Fruit fly (Drosophila melanogaster): Measurements from ENCODE around the gene Sfp36F.

The Sfp36F gene

dm6 chr2L:18328737-18329136 lies 36.4 kb downstream of the Sfp36F start (continued):
- TF ChIP-seq oc (tag; optimal IDR thresholded peaks at IDR 0.05) (peak; percentile 21), ap (GFP tag; IDR thresholded peaks at IDR 0.05) (peak; percentile 46; the same call in 1 of the 2 replicates), lmd (GFP tag; IDR thresholded peaks at IDR 0.05) (peak; percentile 60; the same call in 1 of the 2 replicates), Sox102F (GFP tag; optimal IDR thresholded peaks at IDR 0.05) (peak; percentile 77), az2 (GFP tag; optimal IDR thresholded peaks at IDR 0.05) (peak; percentile 29), ase (GFP tag; IDR thresholded peaks at IDR 0.05) (0 out of 3 replicates have a peak, but pooled peaks have one; percentile 48), CG12071 (GFP tag; optimal IDR thresholded peaks at IDR 0.05) (peak; percentile 33), Gug (GFP tag; IDR thresholded peaks at IDR 0.05) (0 out of 4 replicates have a peak, but pooled peaks have one; percentile 32), lilli (GFP tag; optimal IDR thresholded peaks at IDR 0.05) (peak; percentile 14), MTF-1 (GFP tag; optimal IDR thresholded peaks at IDR 0.05; ENCODE audit: borderline replicate concordance) (no peak), CG11695 (GFP tag; IDR thresholded peaks at IDR 0.05) (0 out of 3 replicates have a peak, but pooled peaks have one; percentile 32), Rfx (GFP tag; IDR thresholded peaks at IDR 0.05) (peak; percentile 66), CG17186 (GFP tag; optimal IDR thresholded peaks at IDR 0.05) (no peak), bcd (GFP tag; optimal IDR thresholded peaks at IDR 0.05) (peak; percentile 20), CG7357 (GFP tag; IDR thresholded peaks at IDR 0.05) (0 out of 3 replicates have a peak, but pooled peaks have one; percentile 6), Xrp1 (GFP tag; IDR thresholded peaks at IDR 0.05) (peak; percentile 21; the same call in 1 of the 2 replicates), fd96Cb (tag; optimal IDR thresholded peaks at IDR 0.05) (peak; percentile 11), Jarid2 (GFP tag; optimal IDR thresholded peaks at IDR 0.05) (no peak), CG12659 (GFP tag; optimal IDR thresholded peaks at IDR 0.05) (peak; percentile 21), gce (GFP tag; IDR thresholded peaks at IDR 0.05) (peak; percentile 65; the same call in 1 of the 3 replicates), zen (tag; optimal IDR thresholded peaks at IDR 0.05) (no peak), E2f1 (GFP tag; IDR thresholded peaks at IDR 0.05) (peak; percentile 46; the same call in 1 of the 2 replicates), CG31224 (GFP tag; IDR thresholded peaks at IDR 0.05) (peak; percentile 11; the same call in 1 of the 2 replicates), HLH3B (GFP tag; IDR thresholded peaks at IDR 0.05) (peak; percentile 61; the same call in 1 of the 2 replicates), hkb (optimal IDR thresholded peaks at IDR 0.05) (no peak), hkb (GFP tag; IDR thresholded peaks at IDR 0.05) (peak; percentile 51; the same call in 1 of the 2 replicates), CG2875 (GFP tag; optimal IDR thresholded peaks at IDR 0.05) (peak; percentile 1), sens-2 (GFP tag; IDR thresholded peaks at IDR 0.05) (peak; percentile 23; the same call in 1 of the 2 replicates), CG33213 (GFP tag; optimal IDR thresholded peaks at IDR 0.05) (no peak), stc (GFP tag; IDR thresholded peaks at IDR 0.05) (no peak), ttk (GFP tag; IDR thresholded peaks at IDR 0.05) (peak; percentile 40; the same call in 1 of the 2 replicates), CG6854 (GFP tag; optimal IDR thresholded peaks at IDR 0.05) (no peak), pan (optimal IDR thresholded peaks at IDR 0.05) (no peak), pan (GFP tag; optimal IDR thresholded peaks at IDR 0.05 in 1 of 2, IDR thresholded peaks at IDR 0.05 in 1 of 2) (peak in 1 of 2 experiments; percentile 71), Pdp1 (GFP tag; optimal IDR thresholded peaks at IDR 0.05) (peak in 1 of 2 experiments; percentile 27), al (GFP tag; IDR thresholded peaks at IDR 0.05) (no peak)

- no peak for TF ChIP-seq Dek (tag; optimal IDR thresholded peaks at IDR 0.05)
- TF ChIP-seq Drgx (GFP tag; IDR thresholded peaks at IDR 0.05), result peak; percentile 66
- peak; percentile 33 for TF ChIP-seq Med (GFP tag)
- TF ChIP-seq CG2199 (GFP tag; IDR thresholded peaks at IDR 0.05), result 0 out of 3 replicates have a peak, but pooled peaks have one; percentile 4
- peak; percentile 8; the same call in 1 of the 2 replicates for TF ChIP-seq Xrp1 (GFP tag; IDR thresholded peaks at IDR 0.05)
- TF ChIP-seq ara (GFP tag; IDR thresholded peaks at IDR 0.05), result peak; percentile 6; the same call in 1 of the 2 replicates
- peak; percentile 54 for TF ChIP-seq Ets65A (GFP tag)
- peak; percentile 88 for TF ChIP-seq CG11504 (tag; optimal IDR thresholded peaks at IDR 0.05)
- TF ChIP-seq usp (GFP tag; optimal IDR thresholded peaks at IDR 0.05), result no peak
- TF ChIP-seq jigr1 (GFP tag; IDR thresholded peaks at IDR 0.05), result no peak
- no peak for TF ChIP-seq E2f1 (GFP tag; IDR thresholded peaks at IDR 0.05)
- TF ChIP-seq kah (GFP tag; optimal IDR thresholded peaks at IDR 0.05), result no peak
- no peak for TF ChIP-seq CG12104 (GFP tag; optimal IDR thresholded peaks at IDR 0.05)
- no peak for TF ChIP-seq HHEX (GFP tag; optimal IDR thresholded peaks at IDR 0.05)
- no peak for TF ChIP-seq bab2 (GFP tag; optimal IDR thresholded peaks at IDR 0.05)
- TF ChIP-seq Sox102F (GFP tag; optimal IDR thresholded peaks at IDR 0.05), result peak; percentile 7
- TF ChIP-seq nmo (GFP tag; optimal IDR thresholded peaks at IDR 0.05), result no peak
- TF ChIP-seq B-H2 (GFP tag; optimal IDR thresholded peaks at IDR 0.05), result no peak
Measured at dm6 chr2L:18331612-18332011, 39.3 kb downstream of the Sfp36F start.
